Worm (Caenorhabditis elegans) whole organism, mixed stage, embryonic: Measurements from ENCODE around the gene R148.7.

Experiments used
- bed-3 ChIP-seq: fragments of 200-800 bp; sonication (Bioruptor generic); optimal IDR thresholded peaks from 3 replicates; lab custom pipeline; 2018; ENCODE audit warnings: mild to moderate bottlenecking, missing genetic modification characterization, moderate library complexity, missing compliant biosample characterization
- blmp-1 ChIP-seq: fragments of 150-350 bp; optimal IDR thresholded peaks from 2 replicates; lab custom pipeline; 2014; ENCODE audit warnings: missing biosample characterization, missing genetic modification characterization
- ceh-43 ChIP-seq: fragments of 200-800 bp; sonication (Bioruptor generic); optimal IDR thresholded peaks from 2 replicates; lab custom pipeline; 2018; ENCODE audit warnings: mild to moderate bottlenecking, missing genetic modification characterization, moderate library complexity, missing compliant biosample characterization
- flh-1 ChIP-seq: fragments of 200-800 bp; sonication (Bioruptor generic); optimal IDR thresholded peaks from 2 replicates; lab custom pipeline; 2018; ENCODE audit warnings: mild to moderate bottlenecking, missing genetic modification characterization, moderate library complexity, missing compliant biosample characterization
- lin-13 ChIP-seq: fragments of 150-350 bp; optimal IDR thresholded peaks from 2 replicates; lab custom pipeline; 2014; ENCODE audit warnings: missing biosample characterization, missing genetic modification characterization
- nhr-28 ChIP-seq: fragments of 150-350 bp; optimal IDR thresholded peaks from 2 replicates; lab custom pipeline; 2014; ENCODE audit warnings: missing biosample characterization, missing genetic modification characterization
- unc-62 ChIP-seq: fragments of 150-350 bp; optimal IDR thresholded peaks from 2 replicates; lab custom pipeline; 2014; ENCODE audit warnings: missing biosample characterization, missing genetic modification reagents, missing genetic modification characterization
- ztf-11 ChIP-seq: fragments of 150-350 bp; optimal IDR thresholded peaks from 2 replicates; lab custom pipeline; 2014; ENCODE audit warnings: missing biosample characterization, missing genetic modification characterization

DNA sequence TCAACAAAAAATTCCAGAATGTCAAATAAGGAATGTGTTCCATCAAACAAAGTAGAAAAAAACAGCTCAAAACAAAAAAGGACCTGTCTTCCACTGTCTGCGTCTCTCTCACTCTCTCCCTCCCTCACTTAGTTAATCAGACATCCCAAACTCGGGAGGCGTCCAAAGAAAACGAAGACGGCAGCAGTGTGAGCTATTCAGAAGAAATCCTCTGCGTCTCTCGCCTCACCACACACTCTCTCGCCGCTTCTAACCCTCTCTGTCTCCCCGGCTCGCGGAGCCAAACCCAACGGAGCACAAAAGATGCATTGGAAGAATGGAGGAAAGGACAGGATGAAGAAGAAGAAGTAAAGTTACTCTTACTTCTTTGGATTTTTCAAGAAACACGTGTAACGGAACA lies 22.1 kb upstream of the R148.7 start:
- no peak for TF ChIP-seq nhr-28 (tag; lab: Kevin White, UChicago)
- TF ChIP-seq bed-3: no peak
- no peak for TF ChIP-seq lin-13
- TF ChIP-seq unc-62 (GFP tag; lab: Kevin White, UChicago): no peak
- TF ChIP-seq blmp-1: no peak
- no peak for TF ChIP-seq flh-1 (GFP tag; lab: Kevin White, UChicago)
- no peak for TF ChIP-seq ceh-43
- TF ChIP-seq ztf-11: no peak
